Worm (Caenorhabditis elegans) whole organism, late embryonic: Measurements from ENCODE around the gene K02A6.3.
A peak's percentile ranks its signal among the peaks of the same experiment; 100 is the strongest.

Experiments
- C38D4.7 ChIP-seq: fragments of 200-800 bp; sonication (Bioruptor generic); optimal IDR thresholded peaks from 2 replicates; lab custom pipeline; 2018; ENCODE audit warnings: mild to moderate bottlenecking, missing genetic modification characterization, moderate library complexity, missing compliant biosample characterization
- F13H6.1 ChIP-seq: sonication (generic microtip); optimal IDR thresholded peaks from 2 replicates; lab custom pipeline; 2016; ENCODE audit warnings: missing genetic modification characterization, missing compliant biosample characterization
- K02D7.2 ChIP-seq: sonication (generic microtip); optimal IDR thresholded peaks from 2 replicates; lab custom pipeline; 2017; ENCODE audit warnings: mild to moderate bottlenecking, missing genetic modification characterization, missing compliant biosample characterization
- K09A11.1 ChIP-seq: sonication (generic microtip); optimal IDR thresholded peaks from 2 replicates; lab custom pipeline; 2017; ENCODE audit warnings: antibody characterized with exemption, mild to moderate bottlenecking, missing genetic modification characterization, missing compliant biosample characterization; ENCODE audit not compliant: insufficient read depth
- T23F11.4 ChIP-seq: fragments of 200-800 bp; sonication (Bioruptor generic); optimal IDR thresholded peaks from 2 replicates; lab custom pipeline; 2018; ENCODE audit warnings: mild to moderate bottlenecking, missing genetic modification characterization, missing compliant biosample characterization
- Y22D7AL.16 ChIP-seq: sonication (generic microtip); optimal IDR thresholded peaks from 2 replicates; lab custom pipeline; 2016; ENCODE audit warnings: missing genetic modification characterization, missing compliant biosample characterization
- ahr-1 ChIP-seq: sonication (generic microtip); optimal IDR thresholded peaks from 2 replicates; lab custom pipeline; 2016; ENCODE audit warnings: missing genetic modification characterization, missing compliant biosample characterization
- ama-1 ChIP-seq: fragments of 150-350 bp; optimal IDR thresholded peaks from 2 replicates; lab custom pipeline; 2014
- ceh-14 ChIP-seq: sonication (generic microtip); optimal IDR thresholded peaks from 2 replicates; lab custom pipeline; 2016; ENCODE audit warnings: missing genotype, missing genetic modification characterization, missing compliant biosample characterization
- ceh-18 ChIP-seq: sonication (generic microtip); optimal IDR thresholded peaks from 2 replicates; lab custom pipeline; 2016; ENCODE audit warnings: missing genetic modification characterization, missing compliant biosample characterization
- ceh-19 ChIP-seq: fragments of 200-800 bp; sonication (Bioruptor generic); optimal IDR thresholded peaks from 2 replicates; lab custom pipeline; 2018; ENCODE audit warnings: mild to moderate bottlenecking, missing genetic modification characterization, missing compliant biosample characterization
- ceh-2 ChIP-seq: sonication (generic microtip); optimal IDR thresholded peaks from 2 replicates; lab custom pipeline; 2016; ENCODE audit warnings: missing genotype, missing genetic modification characterization, missing compliant biosample characterization
- ceh-22 ChIP-seq: sonication (generic microtip); optimal IDR thresholded peaks from 2 replicates; lab custom pipeline; 2017; ENCODE audit warnings: missing biosample characterization, missing genetic modification characterization
- ceh-24 ChIP-seq: sonication (generic microtip); optimal IDR thresholded peaks from 2 replicates; lab custom pipeline; 2016; ENCODE audit warnings: mild to moderate bottlenecking, missing genetic modification characterization, missing compliant biosample characterization
- ceh-30 ChIP-seq: fragments of 150-350 bp; optimal IDR thresholded peaks from 2 replicates; lab custom pipeline; 2014; ENCODE audit warnings: missing biosample characterization, missing genetic modification characterization
- ceh-31 ChIP-seq: sonication (generic microtip); optimal IDR thresholded peaks from 2 replicates; lab custom pipeline; 2016; ENCODE audit warnings: missing genetic modification characterization, missing compliant biosample characterization
- ceh-34 ChIP-seq: sonication (generic microtip); optimal IDR thresholded peaks from 2 replicates; lab custom pipeline; 2016; ENCODE audit warnings: mild to moderate bottlenecking, missing genetic modification characterization, missing compliant biosample characterization
- ceh-48 ChIP-seq: sonication (generic microtip); optimal IDR thresholded peaks from 2 replicates; lab custom pipeline; 2016; ENCODE audit warnings: missing genetic modification characterization, inconsistent platforms, missing compliant biosample characterization
- ceh-9 ChIP-seq: sonication (generic microtip); optimal IDR thresholded peaks from 2 replicates; lab custom pipeline; 2016; ENCODE audit warnings: mild to moderate bottlenecking, missing genetic modification characterization, inconsistent platforms, missing compliant biosample characterization
- che-1 ChIP-seq: sonication (generic microtip); optimal IDR thresholded peaks from 2 replicates; lab custom pipeline; 2016; ENCODE audit warnings: mild to moderate bottlenecking, missing genetic modification characterization, missing compliant biosample characterization
- dve-1 ChIP-seq: sonication (generic microtip); optimal IDR thresholded peaks from 2 replicates; lab custom pipeline; 2017; ENCODE audit warnings: antibody characterized with exemption, mild to moderate bottlenecking, missing genetic modification characterization, missing compliant biosample characterization
- elt-4 ChIP-seq: sonication (generic microtip); optimal IDR thresholded peaks from 2 replicates; lab custom pipeline; 2016; ENCODE audit warnings: missing genetic modification characterization, missing compliant biosample characterization
- eyg-1 ChIP-seq: sonication (generic microtip); optimal IDR thresholded peaks from 2 replicates; lab custom pipeline; 2016; ENCODE audit warnings: missing genotype, missing genetic modification characterization, missing compliant biosample characterization
- fax-1 ChIP-seq: sonication (generic microtip); optimal IDR thresholded peaks from 2 replicates; lab custom pipeline; 2016; ENCODE audit warnings: missing genotype, missing genetic modification characterization, missing compliant biosample characterization
- fkh-6 ChIP-seq: sonication (generic microtip); optimal IDR thresholded peaks from 2 replicates; lab custom pipeline; 2016; ENCODE audit warnings: missing genetic modification characterization, missing compliant biosample characterization
- hlh-13 ChIP-seq: fragments of 200-800 bp; sonication (Bioruptor generic); optimal IDR thresholded peaks from 2 replicates; lab custom pipeline; 2018; ENCODE audit warnings: mild to moderate bottlenecking, missing genetic modification characterization, missing compliant biosample characterization
- hlh-15 ChIP-seq: sonication (generic microtip); optimal IDR thresholded peaks from 2 replicates; lab custom pipeline; 2016; ENCODE audit warnings: missing genetic modification characterization, missing compliant biosample characterization
- hlh-30 ChIP-seq: sonication (generic microtip); optimal IDR thresholded peaks from 2 replicates; lab custom pipeline; 2017; ENCODE audit warnings: antibody characterized with exemption, missing genetic modification characterization, missing compliant biosample characterization; ENCODE audit not compliant: insufficient read depth
- hlh-6 ChIP-seq: sonication (generic microtip); optimal IDR thresholded peaks from 2 replicates; lab custom pipeline; 2016; ENCODE audit warnings: missing genotype, missing genetic modification characterization, missing compliant biosample characterization
- hlh-8 ChIP-seq: sonication (generic microtip); optimal IDR thresholded peaks from 2 replicates; lab custom pipeline; 2016; ENCODE audit warnings: missing genotype, missing genetic modification characterization, missing compliant biosample characterization
- lim-6 ChIP-seq: sonication (generic microtip); optimal IDR thresholded peaks from 2 replicates; lab custom pipeline; 2016; ENCODE audit warnings: missing genetic modification characterization, missing compliant biosample characterization
- madf-2 ChIP-seq: sonication (generic microtip); optimal IDR thresholded peaks from 2 replicates; lab custom pipeline; 2017; ENCODE audit warnings: missing genetic modification characterization, missing compliant biosample characterization
- mec-3 ChIP-seq: sonication (generic microtip); optimal IDR thresholded peaks from 2 replicates; lab custom pipeline; 2016; ENCODE audit warnings: borderline replicate concordance, missing genetic modification characterization, missing compliant biosample characterization
- nhr-11 ChIP-seq: fragments of 150-350 bp; optimal IDR thresholded peaks from 2 replicates; lab custom pipeline; 2014; ENCODE audit warnings: missing biosample characterization, missing genetic modification characterization
- nhr-232 ChIP-seq: sonication (generic microtip); optimal IDR thresholded peaks from 2 replicates; lab custom pipeline; 2016; ENCODE audit warnings: missing genetic modification characterization, missing compliant biosample characterization
- npax-4 ChIP-seq: sonication (generic microtip); optimal IDR thresholded peaks from 2 replicates; lab custom pipeline; 2016; ENCODE audit warnings: missing genetic modification characterization, missing compliant biosample characterization
- pag-3 ChIP-seq: sonication (generic microtip); optimal IDR thresholded peaks from 2 replicates; lab custom pipeline; 2016; ENCODE audit warnings: missing compliant biosample characterization, missing genetic modification characterization, borderline replicate concordance
- pat-9 ChIP-seq: fragments of 200-800 bp; sonication (Bioruptor generic); optimal IDR thresholded peaks from 2 replicates; lab custom pipeline; 2018; ENCODE audit warnings: mild to moderate bottlenecking, missing genetic modification characterization, moderate library complexity, missing compliant biosample characterization
- pax-1 ChIP-seq: fragments of 150-350 bp; optimal IDR thresholded peaks from 2 replicates; lab custom pipeline; 2014; ENCODE audit warnings: missing biosample characterization, missing genetic modification characterization
- pha-4 ChIP-seq: fragments of 150-350 bp; optimal IDR thresholded peaks from 2 replicates; lab custom pipeline; 2018; ENCODE audit warnings: missing biosample characterization, missing genetic modification reagents, missing genetic modification characterization
- pros-1 ChIP-seq: fragments of 150-350 bp; optimal IDR thresholded peaks from 2 replicates; lab custom pipeline; 2014; ENCODE audit warnings: missing biosample characterization, missing genetic modification reagents, missing genetic modification characterization
- ref-2 ChIP-seq: sonication (generic microtip); optimal IDR thresholded peaks from 2 replicates; lab custom pipeline; 2016; ENCODE audit warnings: missing genetic modification characterization, missing compliant biosample characterization
- rnt-1 ChIP-seq: sonication (generic microtip); optimal IDR thresholded peaks from 2 replicates; lab custom pipeline; 2016; ENCODE audit warnings: missing genetic modification characterization, missing compliant biosample characterization
- sdc-2 ChIP-seq: sonication (generic microtip); optimal IDR thresholded peaks from 2 replicates; lab custom pipeline; 2016; ENCODE audit warnings: missing genotype, missing genetic modification characterization, missing compliant biosample characterization
- sox-2 ChIP-seq: fragments of 200-800 bp; sonication (Bioruptor generic); IDR thresholded peaks from 2 replicates; pipeline ENCODE4 v1.3.6; 2022; ENCODE audit warnings: missing genetic modification reagents, missing genetic modification characterization, missing compliant biosample characterization
- sox-4 ChIP-seq: sonication (generic microtip); optimal IDR thresholded peaks from 2 replicates; lab custom pipeline; 2017; ENCODE audit warnings: mild to moderate bottlenecking, missing genetic modification characterization, inconsistent platforms, missing compliant biosample characterization
- syd-9 ChIP-seq: sonication (generic microtip); optimal IDR thresholded peaks from 2 replicates; lab custom pipeline; 2016; ENCODE audit warnings: mild to moderate bottlenecking, missing genetic modification characterization, moderate library complexity, missing compliant biosample characterization
- tbx-2 ChIP-seq: sonication (generic microtip); optimal IDR thresholded peaks from 2 replicates; lab custom pipeline; 2016; ENCODE audit warnings: missing genetic modification characterization, missing compliant biosample characterization
- tbx-7 ChIP-seq: sonication (generic microtip); optimal IDR thresholded peaks from 2 replicates; lab custom pipeline; 2016; ENCODE audit warnings: missing genotype, missing genetic modification characterization, missing compliant biosample characterization
- ttx-3 ChIP-seq: sonication (generic microtip); optimal IDR thresholded peaks from 2 replicates; lab custom pipeline; 2016; ENCODE audit warnings: missing genetic modification reagents, missing genetic modification characterization, missing compliant biosample characterization
- unc-3 ChIP-seq, 2 experiments: fragments of 200-800 bp in 1 of 2; sonication (Bioruptor generic) in 1 of 2; sonication (generic microtip) in 1 of 2; conservative IDR thresholded peaks in 1 of 2; optimal IDR thresholded peaks in 1 of 2; 2 replicates each; pipeline versions ENCODE4 v1.3.6 to Lab custom; 2016 to 2022; ENCODE audit warnings: missing compliant biosample characterization in 2 of 2, missing genetic modification characterization in 2 of 2, missing genetic modification reagents in 1 of 2
- unc-42 ChIP-seq: sonication (generic microtip); optimal IDR thresholded peaks from 2 replicates; lab custom pipeline; 2016; ENCODE audit warnings: missing genotype, missing genetic modification characterization, missing compliant biosample characterization
- unc-86 ChIP-seq: sonication (generic microtip); optimal IDR thresholded peaks from 2 replicates; lab custom pipeline; 2016; ENCODE audit warnings: missing genetic modification characterization, missing compliant biosample characterization
- ztf-16 ChIP-seq: sonication (generic microtip); optimal IDR thresholded peaks from 2 replicates; lab custom pipeline; 2017; ENCODE audit warnings: missing genetic modification characterization, missing compliant biosample characterization

Gene K02A6.3

ce11 chrX:8231858-8232257 lies at the start of gene K02A6.3:
Gene K02A6.3, minus strand, starts transcription at chrX:8231931.
- TF ChIP-seq hlh-6 (no peak), elt-4 (tag; lab: Kevin White, UChicago) (no peak), unc-42 (tag; lab: Kevin White, UChicago) (peak; percentile 60), npax-4 (tag; lab: Kevin White, UChicago) (no peak), mec-3 (no peak), eyg-1 (tag; lab: Kevin White, UChicago) (no peak), ceh-2 (tag; lab: Kevin White, UChicago) (no peak), ref-2 (tag; lab: Kevin White, UChicago) (no peak), rnt-1 (tag; lab: Kevin White, UChicago) (peak; percentile 69), ceh-22 (tag; lab: Kevin White, UChicago) (no peak), hlh-8 (peak; percentile 9), ceh-24 (no peak), ceh-14 (tag; lab: Kevin White, UChicago) (no peak), sox-2 (GFP tag; lab: Robert Waterston, UW) (no peak), ceh-19 (GFP tag; lab: Kevin White, UChicago) (no peak), pros-1 (tag; lab: Kevin White, UChicago) (no peak), tbx-2 (tag; lab: Kevin White, UChicago) (peak; percentile 49), unc-86 (tag; lab: Kevin White, UChicago) (no peak), ceh-48 (tag; lab: Kevin White, UChicago) (peak; percentile 82), ceh-31 (tag; lab: Kevin White, UChicago) (peak; percentile 36), pag-3 (tag; lab: Kevin White, UChicago) (no peak), fax-1 (no peak), sox-4 (tag; lab: Kevin White, UChicago) (no peak), pha-4 (no peak), ttx-3 (no peak), pat-9 (tag; lab: Kevin White, UChicago) (no peak), fkh-6 (no peak), che-1 (tag; lab: Kevin White, UChicago) (no peak), nhr-232 (tag; lab: Kevin White, UChicago) (no peak), hlh-13 (GFP tag; lab: Kevin White, UChicago) (no peak), madf-2 (tag; lab: Kevin White, UChicago) (no peak), F13H6.1 (tag; lab: Kevin White, UChicago) (peak; percentile 43), ama-1 (lab: Kevin White, UChicago) (no peak), T23F11.4 (GFP tag; lab: Kevin White, UChicago) (no peak), hlh-15 (tag; lab: Kevin White, UChicago) (no peak), K09A11.1 (tag; lab: Kevin White, UChicago) (no peak), dve-1 (peak; percentile 50), nhr-11 (tag; lab: Kevin White, UChicago) (no peak), pax-1 (tag; lab: Kevin White, UChicago) (no peak), K02D7.2 (tag; lab: Kevin White, UChicago) (no peak), tbx-7 (tag; lab: Kevin White, UChicago) (no peak), ztf-16 (tag; lab: Kevin White, UChicago) (no peak), lim-6 (no peak), Y22D7AL.16 (tag; lab: Kevin White, UChicago) (no peak), ahr-1 (tag; lab: Kevin White, UChicago) (no peak), sdc-2 (peak; percentile 9), ceh-34 (tag; lab: Kevin White, UChicago) (no peak), hlh-30 (tag; lab: Kevin White, UChicago) (peak; percentile 94), ceh-30 (tag; lab: Kevin White, UChicago) (peak; percentile 10), syd-9 (tag; lab: Kevin White, UChicago) (peak; percentile 33), ceh-18 (tag; lab: Kevin White, UChicago) (peak; percentile 86), ceh-9 (tag; lab: Kevin White, UChicago) (no peak), unc-3 (GFP tag; conservative IDR thresholded peaks at IDR 0.05; lab: Robert Waterston, UW) (no peak), unc-3 (tag; optimal IDR thresholded peaks at IDR 0.05; lab: Kevin White, UChicago) (no peak), C38D4.7 (GFP tag; lab: Kevin White, UChicago) (no peak)
